Worm (Caenorhabditis elegans): ENCODE measurements around the gene srlf-7.

The srlf-7 gene

DNA sequence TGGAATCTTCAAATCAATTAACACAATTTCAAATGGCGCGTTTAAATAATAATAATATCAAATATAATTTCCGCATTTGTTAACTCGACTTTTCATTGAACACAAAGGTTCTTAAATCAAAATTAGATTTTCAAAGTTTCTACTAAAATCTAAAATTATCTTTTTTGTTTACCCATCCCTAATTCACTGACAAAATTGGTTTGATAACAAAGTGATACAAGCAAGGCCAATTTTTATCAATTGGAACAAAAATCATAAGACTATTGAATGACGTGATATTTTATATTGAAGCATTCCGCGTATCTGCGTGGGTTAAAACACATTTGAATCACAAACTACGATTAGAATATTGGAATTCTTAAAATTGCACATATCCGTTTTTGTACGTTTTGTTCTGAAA is 1.3 kb downstream of the srlf-7 start (continued):
- no peak for TF ChIP-seq snpc-1.1 (tag; optimal IDR thresholded peaks at IDR 0.05; ENCODE audit: insufficient read depth)
- no peak for TF ChIP-seq F57A8.1 (GFP tag; optimal IDR thresholded peaks at IDR 0.05)
- TF ChIP-seq Y53F4B.3 (GFP tag; IDR thresholded peaks at IDR 0.05) = no peak
- TF ChIP-seq aptf-3 (GFP tag; IDR thresholded peaks at IDR 0.05) = no peak
- TF ChIP-seq T26A5.8 (tag; optimal IDR thresholded peaks at IDR 0.05) = no peak
- no peak for TF ChIP-seq nfyb-1 (GFP tag; IDR thresholded peaks at IDR 0.05)
- TF ChIP-seq atf-7 (tag; optimal IDR thresholded peaks at IDR 0.05) = peak; percentile 57
- TF ChIP-seq ceh-100 (GFP tag; IDR thresholded peaks at IDR 0.05) = no peak

ce11 chrIV:7191745-7192144 is 2.7 kb downstream of the srlf-7 start, which contains the start of gene R13A1.5:
TSS of gene R13A1.5 (minus strand) at chrIV:7191845.
- TF ChIP-seq tbx-9 (tag; optimal IDR thresholded peaks at IDR 0.05; ENCODE audit: borderline replicate concordance) (no peak), nfya-1 (tag; optimal IDR thresholded peaks at IDR 0.05; ENCODE audit: borderline replicate concordance, insufficient read depth) (no peak), ceh-27 (GFP tag; optimal IDR thresholded peaks at IDR 0.05) (no peak), snpc-1.3 (tag; optimal IDR thresholded peaks at IDR 0.05; ENCODE audit: insufficient read depth) (no peak), lir-1 (GFP tag; conservative IDR thresholded peaks at IDR 0.05) (no peak), F33H1.4 (GFP tag; IDR thresholded peaks at IDR 0.05) (no peak)

ce11 chrIV:7195734-7196133 is 6.6 kb downstream of the srlf-7 start, which contains the start of gene best-16:
TSS of gene best-16 (minus strand) at chrIV:7195834.
- no peak for TF ChIP-seq lir-1 (GFP tag; conservative IDR thresholded peaks at IDR 0.05)
- TF ChIP-seq lag-1 (GFP tag; IDR thresholded peaks at IDR 0.05) = no peak
- no peak for TF ChIP-seq gei-17 (GFP tag; optimal IDR thresholded peaks at IDR 0.05)
- TF ChIP-seq Y79H2A.3 (GFP tag; conservative IDR thresholded peaks at IDR 0.05) = no peak
- TF ChIP-seq athp-1 (tag; optimal IDR thresholded peaks at IDR 0.05) = no peak
- TF ChIP-seq F57A8.1 (GFP tag; optimal IDR thresholded peaks at IDR 0.05) = no peak
- no peak for TF ChIP-seq madf-3 (GFP tag; IDR thresholded peaks at IDR 0.05)
- TF ChIP-seq sdz-38 (tag; optimal IDR thresholded peaks at IDR 0.05) = no peak
- TF ChIP-seq K11D2.4 (GFP tag; IDR thresholded peaks at IDR 0.05) = no peak
- no peak for TF ChIP-seq K12H6.12 (tag; optimal IDR thresholded peaks at IDR 0.05)
- no peak for TF ChIP-seq chd-7 (tag; optimal IDR thresholded peaks at IDR 0.05)
- no peak for TF ChIP-seq F22D6.2 (tag; optimal IDR thresholded peaks at IDR 0.05)
- TF ChIP-seq ztf-26 (tag; optimal IDR thresholded peaks at IDR 0.05) = no peak
- no peak for TF ChIP-seq Y67H2A.10 (GFP tag; conservative IDR thresholded peaks at IDR 0.05)
- no peak for TF ChIP-seq him-1 (tag; optimal IDR thresholded peaks at IDR 0.05)
- no peak for TF ChIP-seq nhr-179 (tag; optimal IDR thresholded peaks at IDR 0.05)
- no peak for TF ChIP-seq ekl-4 (GFP tag; IDR thresholded peaks at IDR 0.05)
- TF ChIP-seq snpc-1.1 (tag; optimal IDR thresholded peaks at IDR 0.05; ENCODE audit: insufficient read depth) = no peak

- no peak for TF ChIP-seq aptf-3 (GFP tag; IDR thresholded peaks at IDR 0.05)
- TF ChIP-seq akir-1 (GFP tag; optimal IDR thresholded peaks at IDR 0.05) = no peak
- no peak for TF ChIP-seq chd-7 (tag; optimal IDR thresholded peaks at IDR 0.05)
- no peak for TF ChIP-seq tlf-1 (GFP tag; optimal IDR thresholded peaks at IDR 0.05)
- no peak for TF ChIP-seq attf-5 (GFP tag; optimal IDR thresholded peaks at IDR 0.05)
- no peak for TF ChIP-seq D2030.7 (GFP tag; IDR thresholded peaks at IDR 0.05)
Measured at ce11 chrIV:7196853-7197252, 7.8 kb downstream of the srlf-7 start, which contains the start of gene unc-8. TSS of gene unc-8 (plus strand) at chrIV:7197153.
